Fruit fly (Drosophila melanogaster) whole organism, prepupa: ENCODE measurements around the gene dop.
A peak's percentile ranks its signal among the peaks of the same experiment; 100 is the strongest.

Experiments
- Blimp-1 ChIP-seq: fragments of 200-800 bp; sonication (Bioruptor generic); optimal IDR thresholded peaks from 3 replicates; lab custom pipeline; 2017; ENCODE audit warnings: missing biosample characterization, missing genetic modification characterization, mild to moderate bottlenecking, moderate library complexity, missing genetic modification reagents
- CG10631 ChIP-seq: fragments of 200-800 bp; sonication (Bioruptor generic); optimal IDR thresholded peaks from 2 replicates; lab custom pipeline; 2016; ENCODE audit warnings: missing biosample characterization, missing genetic modification characterization
- CG10669 ChIP-seq: fragments of 200-800 bp; sonication (Bioruptor generic); optimal IDR thresholded peaks from 3 replicates; lab custom pipeline; 2018; ENCODE audit warnings: missing biosample characterization, mild to moderate bottlenecking, missing genetic modification characterization, moderate library complexity
- CG11294 ChIP-seq: fragments of 200-800 bp; sonication (Bioruptor generic); IDR thresholded peaks from 2 replicates; pipeline ENCODE4 v1.3.6; 2022; ENCODE audit warnings: missing biosample characterization, missing genetic modification characterization
- CG11762 ChIP-seq: fragments of 200-800 bp; sonication (Bioruptor generic); optimal IDR thresholded peaks from 3 replicates; lab custom pipeline; 2016; ENCODE audit warnings: missing biosample characterization, missing genetic modification characterization; ENCODE audit not compliant: insufficient read depth
- CG11902 ChIP-seq: fragments of 200-800 bp; sonication (Bioruptor generic); optimal IDR thresholded peaks from 3 replicates; lab custom pipeline; 2016; ENCODE audit warnings: missing biosample characterization, missing genetic modification characterization
- CG1621 ChIP-seq: fragments of 200-800 bp; sonication (Bioruptor generic); optimal IDR thresholded peaks from 3 replicates; lab custom pipeline; 2018; ENCODE audit warnings: missing biosample characterization, mild to moderate bottlenecking, missing genetic modification characterization
- CG16779 ChIP-seq: fragments of 200-800 bp; sonication (Bioruptor generic); optimal IDR thresholded peaks from 3 replicates; lab custom pipeline; 2017; ENCODE audit warnings: missing biosample characterization, mild to moderate bottlenecking, missing genetic modification characterization
- CG3032 ChIP-seq: fragments of 200-800 bp; optimal IDR thresholded peaks from 2 replicates; lab custom pipeline; 2019; ENCODE audit warnings: missing biosample characterization, mild to moderate bottlenecking, missing genetic modification characterization, moderate library complexity
- CG31627 ChIP-seq: fragments of 200-800 bp; sonication (Bioruptor generic); optimal IDR thresholded peaks from 3 replicates; lab custom pipeline; 2016; ENCODE audit warnings: missing biosample characterization, missing genetic modification characterization
- CG6276 ChIP-seq: fragments of 200-800 bp; sonication (Bioruptor generic); optimal IDR thresholded peaks from 2 replicates; lab custom pipeline; 2017; ENCODE audit warnings: missing biosample characterization, mild to moderate bottlenecking, missing genetic modification characterization
- CG6792 ChIP-seq: fragments of 200-800 bp; sonication (Bioruptor generic); optimal IDR thresholded peaks from 3 replicates; lab custom pipeline; 2016; ENCODE audit warnings: missing biosample characterization, missing genetic modification characterization
- CG6808 ChIP-seq: fragments of 200-800 bp; sonication (Bioruptor generic); optimal IDR thresholded peaks from 3 replicates; lab custom pipeline; 2017; ENCODE audit warnings: missing biosample characterization, missing genetic modification characterization, mild to moderate bottlenecking, moderate library complexity, missing genetic modification reagents
- CG6854 ChIP-seq: fragments of 200-800 bp; sonication (Bioruptor generic); optimal IDR thresholded peaks from 2 replicates; lab custom pipeline; 2017; ENCODE audit warnings: missing biosample characterization, mild to moderate bottlenecking, missing genetic modification characterization
- CG8119 ChIP-seq: fragments of 200-800 bp; sonication (Bioruptor generic); IDR thresholded peaks from 3 replicates; pipeline ENCODE4 v1.3.6; 2022; ENCODE audit warnings: missing biosample characterization, missing genetic modification characterization
- CG8319 ChIP-seq: fragments of 200-800 bp; sonication (Bioruptor generic); optimal IDR thresholded peaks from 3 replicates; lab custom pipeline; 2016; ENCODE audit warnings: missing biosample characterization, missing genetic modification characterization
- Eip75B ChIP-seq: fragments of 200-800 bp; sonication (Bioruptor generic); optimal IDR thresholded peaks from 3 replicates; lab custom pipeline; 2016; ENCODE audit warnings: missing biosample characterization, missing genetic modification characterization
- Ets21C ChIP-seq: fragments of 200-800 bp; sonication (Bioruptor generic); optimal IDR thresholded peaks from 3 replicates; lab custom pipeline; 2016; ENCODE audit warnings: missing biosample characterization, missing genetic modification characterization
- Ets96B ChIP-seq: fragments of 200-800 bp; optimal IDR thresholded peaks from 2 replicates; lab custom pipeline; 2019; ENCODE audit warnings: missing biosample characterization, mild to moderate bottlenecking, missing genetic modification characterization, moderate library complexity
- Hr38 ChIP-seq: sonication (Bioruptor generic); optimal IDR thresholded peaks from 2 replicates; lab custom pipeline; 2016; ENCODE audit warnings: missing biosample characterization, missing genetic modification characterization
- Hr39 ChIP-seq: fragments of 200-800 bp; sonication (Bioruptor generic); optimal IDR thresholded peaks from 2 replicates; lab custom pipeline; 2016; ENCODE audit warnings: missing biosample characterization, missing genetic modification characterization
- Hr4 ChIP-seq: fragments of 200-800 bp; sonication (Bioruptor generic); optimal IDR thresholded peaks from 3 replicates; lab custom pipeline; 2016; ENCODE audit warnings: missing biosample characterization, missing genetic modification characterization
- Lpt ChIP-seq: fragments of 200-800 bp; sonication (Bioruptor generic); optimal IDR thresholded peaks from 3 replicates; lab custom pipeline; 2016; ENCODE audit warnings: missing biosample characterization, missing genetic modification characterization
- Met ChIP-seq: fragments of 200-800 bp; sonication (Bioruptor generic); optimal IDR thresholded peaks from 3 replicates; lab custom pipeline; 2016; ENCODE audit warnings: missing biosample characterization, missing genetic modification characterization
- Smox ChIP-seq: fragments of 200-800 bp; sonication (Bioruptor generic); optimal IDR thresholded peaks from 3 replicates; lab custom pipeline; 2016; ENCODE audit warnings: missing biosample characterization, missing genetic modification characterization
- Sox14 ChIP-seq: fragments of 200-800 bp; sonication (Bioruptor generic); optimal IDR thresholded peaks from 3 replicates; lab custom pipeline; 2016; ENCODE audit warnings: missing biosample characterization, missing genetic modification characterization
- achi ChIP-seq: fragments of 200-800 bp; sonication (Bioruptor generic); optimal IDR thresholded peaks from 3 replicates; lab custom pipeline; 2016; ENCODE audit warnings: missing biosample characterization, missing genetic modification characterization
- acj6 ChIP-seq: fragments of 200-800 bp; sonication (Bioruptor generic); optimal IDR thresholded peaks from 3 replicates; lab custom pipeline; 2016; ENCODE audit warnings: missing biosample characterization, missing genetic modification characterization
- cyc ChIP-seq: fragments of 200-800 bp; sonication (Bioruptor generic); optimal IDR thresholded peaks from 3 replicates; lab custom pipeline; 2016; ENCODE audit warnings: missing biosample characterization, missing genetic modification characterization
- dac ChIP-seq: fragments of 200-800 bp; sonication (Bioruptor generic); optimal IDR thresholded peaks from 2 replicates; lab custom pipeline; 2017; ENCODE audit warnings: missing biosample characterization, mild to moderate bottlenecking, missing genetic modification characterization
- eg ChIP-seq: fragments of 200-800 bp; sonication (Bioruptor generic); IDR thresholded peaks from 3 replicates; pipeline ENCODE4 v1.3.6; 2022; ENCODE audit warnings: missing biosample characterization, missing genetic modification characterization
- fd85E ChIP-seq: fragments of 200-800 bp; sonication (Bioruptor generic); optimal IDR thresholded peaks from 3 replicates; lab custom pipeline; 2016; ENCODE audit warnings: missing biosample characterization, missing genetic modification characterization
- fkh ChIP-seq: fragments of 200-800 bp; sonication (Bioruptor generic); optimal IDR thresholded peaks from 3 replicates; lab custom pipeline; 2017; ENCODE audit warnings: missing biosample characterization, mild to moderate bottlenecking, missing genetic modification characterization, moderate library complexity
- lz ChIP-seq: fragments of 200-800 bp; sonication (Bioruptor generic); optimal IDR thresholded peaks from 3 replicates; lab custom pipeline; 2016; ENCODE audit warnings: missing biosample characterization, missing genetic modification characterization
- net ChIP-seq: fragments of 200-800 bp; sonication (Bioruptor generic); optimal IDR thresholded peaks from 3 replicates; lab custom pipeline; 2016; ENCODE audit warnings: missing biosample characterization, missing genetic modification characterization
- salr ChIP-seq, 2 experiments: fragments of 200-800 bp; sonication (Bioruptor generic); optimal IDR thresholded peaks; 3 replicates each; lab custom pipeline; 2016 to 2018; ENCODE audit warnings: missing biosample characterization in 2 of 2, missing genetic modification characterization in 2 of 2, mild to moderate bottlenecking in 1 of 2
- spab ChIP-seq: fragments of 200-800 bp; sonication (Bioruptor generic); optimal IDR thresholded peaks from 2 replicates; lab custom pipeline; 2017; ENCODE audit warnings: missing biosample characterization, mild to moderate bottlenecking, missing genetic modification characterization, missing genetic modification reagents
- svp ChIP-seq: fragments of 200-800 bp; sonication (Bioruptor generic); peaks from one replicate; lab custom pipeline; 2016; ENCODE audit warnings: missing biosample characterization, missing genetic modification characterization
- vri ChIP-seq: fragments of 200-800 bp; sonication (Bioruptor generic); optimal IDR thresholded peaks from 3 replicates; lab custom pipeline; 2016; ENCODE audit warnings: missing biosample characterization, mild to moderate bottlenecking, missing genetic modification characterization

Gene dop

dm6 chr3L:15597037-15597785 is 31.4 kb downstream of the dop start (continued):
- TF ChIP-seq CG16779 (no peak), CG6808 (GFP tag; lab: Kevin White, UChicago) (peak; percentile 37), spab (GFP tag; lab: Kevin White, UChicago) (no peak), acj6 (GFP tag; lab: Kevin White, UChicago) (no peak), dac (GFP tag; lab: Kevin White, UChicago) (no peak), Hr39 (no peak), Met (peak; percentile 11), Eip75B (GFP tag; lab: Kevin White, UChicago) (peak; percentile 31), svp (GFP tag; lab: Kevin White, UChicago) (no peak), CG8119 (GFP tag; lab: Robert Waterston, UW) (no peak), Ets96B (tag; lab: Kevin White, UChicago) (no peak), Sox14 (GFP tag; lab: Kevin White, UChicago) (no peak), CG6792 (GFP tag; lab: Kevin White, UChicago) (no peak), CG8319 (GFP tag; lab: Kevin White, UChicago) (no peak), CG11294 (GFP tag; lab: Robert Waterston, UW) (no peak), CG6276 (no peak), lz (GFP tag; lab: Kevin White, UChicago) (no peak), Hr38 (no peak), Smox (GFP tag; lab: Kevin White, UChicago) (no peak), Hr4 (GFP tag; lab: Kevin White, UChicago) (no peak), vri (GFP tag; lab: Kevin White, UChicago) (peak; percentile 50), CG10631 (GFP tag; lab: Kevin White, UChicago) (no peak), achi (GFP tag; lab: Kevin White, UChicago) (peak; percentile 7), CG11762 (GFP tag; lab: Kevin White, UChicago) (no peak), cyc (no peak), Blimp-1 (GFP tag; lab: Kevin White, UChicago) (peak; percentile 40)

dm6 chr3L:15597945-15598344 is 32.1 kb downstream of the dop start:
- TF ChIP-seq net (no peak), fkh (GFP tag; lab: Kevin White, UChicago) (peak; percentile 69), CG31627 (GFP tag; lab: Kevin White, UChicago) (no peak), CG10669 (GFP tag; lab: Kevin White, UChicago) (no peak), dac (GFP tag; lab: Kevin White, UChicago) (no peak), CG6854 (GFP tag; lab: Kevin White, UChicago) (no peak), Hr38 (no peak)
- TF ChIP-seq, all 60 proteins: peak for 1

- TF ChIP-seq vri (GFP tag; lab: Kevin White, UChicago): no peak
- TF ChIP-seq fd85E (GFP tag; lab: Kevin White, UChicago): no peak
- TF ChIP-seq Blimp-1 (GFP tag; lab: Kevin White, UChicago): no peak
- no peak for TF ChIP-seq eg (GFP tag; lab: Robert Waterston, UW)
- no peak for TF ChIP-seq CG10669 (GFP tag; lab: Kevin White, UChicago)
- no peak for TF ChIP-seq Lpt
- no peak for TF ChIP-seq CG6808 (GFP tag; lab: Kevin White, UChicago)
- no peak for TF ChIP-seq CG3032
- TF ChIP-seq CG31627 (GFP tag; lab: Kevin White, UChicago): no peak
- TF ChIP-seq salr (GFP tag; optimal IDR thresholded peaks at IDR 0.05; lab: Kevin White, UChicago): no peak
- no peak for TF ChIP-seq Ets21C (GFP tag; lab: Kevin White, UChicago)
- no peak for TF ChIP-seq CG11902
- TF ChIP-seq Ets96B (tag; lab: Kevin White, UChicago): no peak
- no peak for TF ChIP-seq CG1621 (tag; lab: Kevin White, UChicago)
- no peak for TF ChIP-seq Eip75B (GFP tag; lab: Kevin White, UChicago)
These were observed 33.4 kb downstream of the dop start for dm6 chr3L:15599190-15599589.
